Fruit fly (Drosophila melanogaster): ENCODE data around the gene upd2.
A peak's percentile ranks its signal among the peaks of the same experiment; 100 is the strongest.

The upd2 gene

DNA sequence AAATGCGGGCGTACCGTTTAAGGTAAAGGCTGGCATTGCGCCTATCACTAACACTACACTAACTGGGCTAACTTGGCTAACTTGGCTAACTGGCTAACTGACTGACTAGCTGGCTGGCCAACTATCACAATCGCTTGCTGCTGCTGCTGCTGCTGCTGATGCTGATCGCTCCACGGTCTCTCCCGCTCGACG lies at the start of gene upd2:
Gene upd2, minus strand, starts transcription at position 101 of the 192 bp plus-strand sequence.
- TF ChIP-seq psq (optimal IDR thresholded peaks at IDR 0.05) (no peak), pan (optimal IDR thresholded peaks at IDR 0.05) (no peak), Dll (optimal IDR thresholded peaks at IDR 0.05) (no peak), CG8478 (optimal IDR thresholded peaks at IDR 0.05) (no peak), usp (GFP tag; optimal IDR thresholded peaks at IDR 0.05) (no peak), EcR (GFP tag; optimal IDR thresholded peaks at IDR 0.05) (no peak)

DNA sequence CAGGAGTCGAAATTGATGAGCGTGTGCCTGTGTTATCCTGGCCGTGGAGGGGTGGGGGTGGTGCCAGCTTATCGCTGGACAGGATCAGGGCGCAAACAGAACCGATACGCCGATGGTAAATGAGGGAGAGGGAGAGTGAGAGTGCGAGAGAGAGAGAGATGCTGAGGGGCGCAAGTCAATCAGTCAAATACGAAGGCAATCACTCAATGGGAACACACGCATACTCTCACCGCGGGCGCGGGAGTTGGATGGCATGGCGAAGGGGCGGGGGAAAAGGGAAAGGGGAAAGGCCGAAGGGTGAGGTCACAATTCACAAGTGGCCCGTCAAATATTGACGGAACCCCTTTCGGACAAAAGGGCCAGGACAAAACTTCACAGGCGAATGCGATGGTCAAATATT lies 45.6 kb upstream of the upd2 start:
- TF ChIP-seq EcR (GFP tag; optimal IDR thresholded peaks at IDR 0.05) (no peak), pan (optimal IDR thresholded peaks at IDR 0.05) (no peak), Dll (optimal IDR thresholded peaks at IDR 0.05) (no peak), CG8478 (optimal IDR thresholded peaks at IDR 0.05) (no peak), usp (GFP tag; optimal IDR thresholded peaks at IDR 0.05) (no peak), psq (optimal IDR thresholded peaks at IDR 0.05) (no peak)

DNA sequence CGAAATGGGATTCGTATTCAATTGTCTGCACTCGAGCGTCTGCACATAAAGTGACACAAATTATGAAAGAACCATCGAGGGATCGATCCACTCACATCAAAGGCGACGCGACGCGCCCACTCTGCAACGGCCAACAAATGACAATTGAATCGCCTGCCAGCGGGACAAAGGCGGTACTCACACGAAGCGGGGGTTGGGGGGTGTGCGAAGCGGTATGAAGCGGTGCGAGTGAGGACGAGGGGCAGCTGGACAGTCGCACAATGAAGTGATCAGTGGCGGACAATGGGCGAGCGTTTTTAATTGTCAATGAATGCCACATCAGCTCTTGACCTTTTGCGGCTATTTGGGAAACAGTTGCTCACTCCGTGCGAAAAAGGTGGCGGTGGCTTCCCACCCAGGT lies 44.5 kb upstream of the upd2 start:
- TF ChIP-seq EcR (GFP tag; optimal IDR thresholded peaks at IDR 0.05) (no peak), psq (optimal IDR thresholded peaks at IDR 0.05) (no peak), usp (GFP tag; optimal IDR thresholded peaks at IDR 0.05) (no peak), CG8478 (optimal IDR thresholded peaks at IDR 0.05) (no peak), pan (optimal IDR thresholded peaks at IDR 0.05) (no peak), Dll (optimal IDR thresholded peaks at IDR 0.05) (no peak)

DNA sequence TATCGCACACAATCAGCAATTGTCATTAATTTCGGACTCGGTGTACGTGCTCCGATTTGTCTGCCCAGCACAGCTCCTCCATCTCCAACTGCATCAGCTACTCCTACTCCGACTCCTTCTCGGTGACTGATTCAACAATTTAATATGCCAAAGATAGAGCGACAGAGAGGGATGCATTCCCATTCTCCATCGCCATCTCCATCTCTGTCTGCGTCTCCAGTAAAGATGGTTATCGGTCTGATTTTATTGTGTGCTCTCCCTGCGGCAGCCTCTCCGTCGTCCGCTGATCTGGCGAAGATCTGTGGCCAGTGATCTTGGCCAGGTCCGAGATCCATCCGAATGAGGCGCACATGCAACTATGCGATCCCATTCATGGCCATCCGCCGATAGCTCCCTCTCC lies 42.1 kb upstream of the upd2 start:
- TF ChIP-seq EcR (GFP tag; optimal IDR thresholded peaks at IDR 0.05) (no peak), psq (optimal IDR thresholded peaks at IDR 0.05) (no peak), pan (optimal IDR thresholded peaks at IDR 0.05) (no peak), Dll (optimal IDR thresholded peaks at IDR 0.05) (no peak), usp (GFP tag; optimal IDR thresholded peaks at IDR 0.05) (no peak), CG8478 (optimal IDR thresholded peaks at IDR 0.05) (no peak)

DNA sequence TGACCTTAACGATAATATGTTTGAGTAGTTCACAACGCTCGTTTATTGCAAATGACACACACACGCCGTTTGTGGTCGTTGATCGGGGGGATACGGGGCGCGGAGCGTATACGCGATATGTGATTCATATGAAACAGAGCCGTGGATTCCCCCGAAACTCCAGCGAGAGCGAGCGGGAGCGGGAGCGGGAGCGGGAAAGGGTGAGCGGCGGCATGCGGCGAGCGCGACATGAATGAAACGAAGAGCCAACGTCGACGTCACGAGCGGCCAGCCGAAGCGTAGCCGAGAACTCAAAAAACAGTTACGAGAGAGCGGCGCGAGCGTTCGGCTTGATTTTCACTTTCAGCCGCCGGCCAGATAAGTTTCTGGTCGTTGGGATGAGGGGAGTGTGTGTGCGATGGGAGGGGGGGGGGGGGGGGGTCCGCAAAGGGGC lies 39.3 kb upstream of the upd2 start:
- peak; percentile 42 for TF ChIP-seq Dll (optimal IDR thresholded peaks at IDR 0.05)
- no peak for TF ChIP-seq usp (GFP tag; optimal IDR thresholded peaks at IDR 0.05)
- peak in 1 of 2 experiments; percentile 8 for TF ChIP-seq EcR (GFP tag; optimal IDR thresholded peaks at IDR 0.05)
- TF ChIP-seq CG8478 (optimal IDR thresholded peaks at IDR 0.05): no peak
- no peak for TF ChIP-seq pan (optimal IDR thresholded peaks at IDR 0.05)
- TF ChIP-seq psq (optimal IDR thresholded peaks at IDR 0.05): no peak

DNA sequence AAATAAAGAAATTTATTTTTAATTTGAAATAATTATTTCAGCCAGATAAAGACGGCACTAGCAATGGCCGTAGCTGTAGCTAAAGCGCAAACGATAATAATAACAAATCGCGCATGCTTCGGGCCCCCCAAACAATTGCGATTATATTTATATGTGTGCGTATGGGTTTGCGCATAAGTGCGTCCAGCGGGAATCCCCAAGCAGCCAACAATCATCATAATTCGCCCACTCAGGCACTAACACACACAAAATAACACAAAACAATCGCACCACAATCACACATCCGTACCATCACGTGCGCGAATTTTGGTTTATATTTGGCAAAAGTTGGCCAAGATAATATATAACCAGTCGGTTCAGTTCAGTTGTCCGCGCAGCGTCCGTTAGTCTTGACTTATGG lies 35.6 kb upstream of the upd2 start:
- TF ChIP-seq usp (GFP tag; optimal IDR thresholded peaks at IDR 0.05) (no peak), pan (optimal IDR thresholded peaks at IDR 0.05) (no peak), EcR (GFP tag; optimal IDR thresholded peaks at IDR 0.05) (no peak)

DNA sequence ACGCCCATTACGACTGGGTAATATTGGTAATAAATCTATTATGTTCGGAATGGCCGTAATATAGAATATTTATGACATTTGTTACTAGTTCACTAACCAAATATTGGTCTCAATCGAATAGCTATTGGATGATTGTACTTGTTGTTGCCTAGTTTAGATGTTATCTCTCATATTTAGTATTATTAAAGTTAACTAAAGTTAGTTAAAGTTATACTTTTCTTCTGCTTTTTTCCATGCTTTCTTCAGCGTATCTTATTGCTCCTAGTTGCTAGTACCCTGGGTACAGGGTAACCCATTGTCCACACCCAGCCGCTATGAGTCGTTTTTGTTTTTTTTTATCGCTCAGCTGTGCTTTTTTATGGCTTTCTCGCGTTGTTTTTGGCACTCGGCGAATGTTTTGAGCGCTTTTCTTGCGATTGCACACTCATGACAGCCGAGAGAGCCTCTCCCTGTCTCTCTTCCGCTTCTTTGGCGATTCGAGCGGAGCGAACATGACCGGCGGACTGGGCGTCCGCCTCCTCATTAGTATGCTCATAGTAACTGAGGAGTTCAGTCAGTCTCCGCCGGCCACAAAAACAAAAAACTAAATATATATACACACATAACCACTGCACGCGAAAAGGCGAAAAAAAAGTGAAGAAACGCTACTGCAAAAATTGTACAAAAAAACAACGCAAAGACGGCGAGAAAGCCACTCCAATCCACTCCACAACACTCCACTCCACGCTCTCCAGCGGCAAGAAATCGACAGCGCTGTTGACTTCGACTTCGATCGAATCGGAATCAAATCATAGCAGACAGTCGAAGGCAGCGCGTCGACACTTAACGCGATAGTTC lies 33.6 kb upstream of the upd2 start, which contains the start of gene upd3:
Gene upd3, plus strand, starts transcription at position 749 of the 837 bp plus-strand sequence.
- TF ChIP-seq pan (optimal IDR thresholded peaks at IDR 0.05) (peak; percentile 59), Dll (optimal IDR thresholded peaks at IDR 0.05) (peak; percentile 53), psq (optimal IDR thresholded peaks at IDR 0.05) (no peak), CG8478 (optimal IDR thresholded peaks at IDR 0.05) (no peak), EcR (GFP tag; optimal IDR thresholded peaks at IDR 0.05) (no peak), usp (GFP tag; optimal IDR thresholded peaks at IDR 0.05) (no peak)

DNA sequence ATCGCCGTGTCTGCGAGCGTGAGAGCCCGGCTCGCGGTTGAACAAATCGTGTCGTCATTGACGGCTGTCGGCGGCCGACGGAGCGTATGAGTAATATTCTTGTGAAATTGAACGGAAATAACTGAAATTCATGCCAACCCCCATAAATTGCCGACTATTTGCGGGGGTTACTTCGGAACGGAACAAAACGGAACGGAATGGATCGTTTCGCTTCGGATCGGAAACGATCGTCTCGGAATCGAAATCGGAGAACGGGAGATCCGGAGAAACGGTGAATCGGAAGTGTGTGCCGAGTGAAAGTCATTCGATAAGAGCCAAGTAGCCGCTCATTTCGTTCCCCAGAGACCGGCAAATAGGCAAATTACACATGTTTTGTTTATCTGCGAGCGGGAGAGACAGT lies 32.8 kb upstream of the upd2 start:
- TF ChIP-seq CG8478 (optimal IDR thresholded peaks at IDR 0.05) (no peak), pan (optimal IDR thresholded peaks at IDR 0.05) (no peak), Dll (optimal IDR thresholded peaks at IDR 0.05) (no peak), psq (optimal IDR thresholded peaks at IDR 0.05) (no peak), usp (GFP tag; optimal IDR thresholded peaks at IDR 0.05) (no peak), EcR (GFP tag; optimal IDR thresholded peaks at IDR 0.05) (no peak)

DNA sequence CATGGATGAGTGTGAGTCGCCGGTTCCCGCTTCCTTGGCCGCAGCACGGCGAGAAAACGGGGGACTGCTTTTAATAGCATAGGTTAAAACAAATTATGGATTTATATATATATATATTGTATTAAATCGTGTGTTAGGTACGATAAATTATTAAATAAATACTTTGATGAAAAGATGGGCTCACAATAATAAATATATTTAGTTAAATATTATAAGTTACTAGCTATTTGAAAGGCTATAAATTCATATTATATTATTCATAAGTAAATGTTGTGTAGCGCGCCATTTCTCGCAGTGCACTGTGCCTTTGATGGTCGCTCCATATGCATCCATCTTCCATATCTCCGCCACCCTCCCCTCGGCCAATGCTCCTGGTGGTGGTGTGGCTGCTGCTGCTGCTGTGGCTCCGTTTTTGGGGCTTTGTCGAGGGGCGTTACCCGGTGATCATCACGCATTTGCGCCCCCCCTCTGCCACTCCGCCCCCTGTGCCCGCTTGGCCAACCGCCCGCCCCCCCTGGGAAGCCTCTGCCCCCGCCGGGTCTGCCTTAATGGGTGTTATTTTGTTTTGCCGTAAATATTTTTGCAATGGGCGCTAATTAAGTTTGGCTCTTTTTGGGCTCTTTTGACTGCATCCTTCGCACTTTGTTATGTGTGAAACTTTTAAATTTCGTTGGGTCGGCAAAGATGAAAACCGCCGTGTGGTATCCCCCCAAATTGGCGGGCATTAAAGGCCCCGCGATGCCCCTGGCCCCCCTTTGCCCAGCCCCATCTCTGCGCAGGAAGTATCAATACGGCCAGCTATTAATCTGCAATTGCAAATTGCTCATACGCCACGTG lies 30.3 kb upstream of the upd2 start:
- TF ChIP-seq psq (optimal IDR thresholded peaks at IDR 0.05): no peak
- no peak for TF ChIP-seq EcR (GFP tag; optimal IDR thresholded peaks at IDR 0.05)
- TF ChIP-seq usp (GFP tag; optimal IDR thresholded peaks at IDR 0.05): no peak
- peak; percentile 75 for TF ChIP-seq Dll (optimal IDR thresholded peaks at IDR 0.05)
- no peak for TF ChIP-seq pan (optimal IDR thresholded peaks at IDR 0.05)

DNA sequence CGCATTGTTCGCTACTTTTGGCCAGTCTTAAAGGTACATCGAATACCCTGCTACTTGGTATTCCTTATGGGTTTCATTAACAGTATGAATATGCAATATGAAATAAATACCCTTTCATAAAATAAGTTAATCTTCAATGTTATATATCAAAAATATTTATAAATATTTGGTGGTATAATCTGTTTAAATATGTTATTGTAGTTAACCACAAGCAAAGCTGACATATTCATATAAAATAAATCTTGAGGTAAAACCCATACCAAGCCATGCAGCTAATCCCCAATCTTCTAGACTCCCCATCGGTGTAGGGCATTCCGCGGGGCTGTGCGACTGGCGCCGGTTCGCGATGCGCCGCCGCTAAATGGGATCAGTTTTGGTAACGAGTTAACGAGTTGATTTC lies 29.3 kb upstream of the upd2 start:
- TF ChIP-seq pan (optimal IDR thresholded peaks at IDR 0.05) (no peak), psq (optimal IDR thresholded peaks at IDR 0.05) (no peak), usp (GFP tag; optimal IDR thresholded peaks at IDR 0.05) (no peak), EcR (GFP tag; optimal IDR thresholded peaks at IDR 0.05) (no peak), CG8478 (optimal IDR thresholded peaks at IDR 0.05) (no peak)

DNA sequence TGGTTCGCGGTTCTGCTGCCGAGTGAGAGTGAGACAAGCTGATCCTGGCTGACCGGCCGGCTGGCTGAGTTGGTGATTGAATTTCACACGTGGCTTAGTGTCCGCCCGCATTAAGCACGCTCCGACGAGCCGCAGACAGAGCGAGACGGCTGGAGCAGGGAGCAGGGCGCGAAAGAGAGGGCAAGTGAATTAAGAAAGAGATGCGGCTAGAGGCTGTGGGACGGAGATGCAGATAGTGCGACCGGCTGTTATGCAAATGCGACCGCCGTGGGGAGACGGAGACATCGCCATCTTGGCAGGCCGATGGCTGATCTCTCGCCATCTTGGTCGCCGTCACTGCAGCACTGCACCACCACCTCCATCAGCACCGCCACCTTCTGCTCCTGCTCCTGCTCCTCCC lies 23.8 kb upstream of the upd2 start:
- TF ChIP-seq CG8478 (optimal IDR thresholded peaks at IDR 0.05) (no peak), Dll (optimal IDR thresholded peaks at IDR 0.05) (no peak), psq (optimal IDR thresholded peaks at IDR 0.05) (no peak), EcR (GFP tag; optimal IDR thresholded peaks at IDR 0.05) (no peak), usp (GFP tag; optimal IDR thresholded peaks at IDR 0.05) (no peak), pan (optimal IDR thresholded peaks at IDR 0.05) (no peak)

DNA sequence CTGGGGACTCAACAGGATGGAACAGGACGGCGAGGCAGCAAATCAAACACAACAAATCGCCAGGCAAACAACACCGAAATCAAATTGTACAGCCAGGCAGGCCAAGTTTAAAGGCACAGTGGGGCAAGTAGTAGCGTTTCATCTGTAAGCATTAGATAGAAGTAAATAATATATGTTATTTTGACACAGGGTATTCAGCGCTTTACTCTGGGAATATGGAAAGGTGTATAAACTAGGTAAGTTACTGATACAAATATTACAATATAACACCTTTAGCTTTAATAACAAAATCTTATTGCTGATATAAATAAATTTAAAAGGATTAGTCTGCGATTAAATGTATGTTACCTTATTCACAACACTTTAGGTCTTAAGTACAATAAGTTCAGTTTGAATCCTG lies 20.3 kb upstream of the upd2 start:
- TF ChIP-seq psq (optimal IDR thresholded peaks at IDR 0.05) (no peak), CG8478 (optimal IDR thresholded peaks at IDR 0.05) (no peak), Dll (optimal IDR thresholded peaks at IDR 0.05) (no peak), pan (optimal IDR thresholded peaks at IDR 0.05) (no peak), usp (GFP tag; optimal IDR thresholded peaks at IDR 0.05) (no peak), EcR (GFP tag; optimal IDR thresholded peaks at IDR 0.05) (no peak)

Measured in whole organism.